Worm (Caenorhabditis elegans) whole organism, L1 larva: Measurements from ENCODE around the gene T02H6.1.

Experiments
- dsc-1 ChIP-seq: sonication (generic microtip); optimal IDR thresholded peaks from 2 replicates; lab custom pipeline; 2016; ENCODE audit warnings: mild to moderate bottlenecking, missing genetic modification characterization, missing compliant biosample characterization
- egl-27 ChIP-seq, 2 experiments: fragments of 150-350 bp in 1 of 2; sonication (generic microtip); optimal IDR thresholded peaks; 3 replicates each; lab custom pipeline; 2017 to 2018; ENCODE audit warnings: missing biosample characterization in 2 of 2, missing genetic modification characterization in 2 of 2, missing genetic modification reagents in 2 of 2
- fos-1 ChIP-seq: fragments of 150-350 bp; optimal IDR thresholded peaks from 2 replicates; lab custom pipeline; 2014; ENCODE audit warnings: missing biosample characterization, missing genetic modification characterization
- nhr-11 ChIP-seq: fragments of 150-350 bp; optimal IDR thresholded peaks from 2 replicates; lab custom pipeline; 2014; ENCODE audit warnings: missing biosample characterization, missing genetic modification characterization
- rnt-1 ChIP-seq: sonication (generic microtip); optimal IDR thresholded peaks from 2 replicates; lab custom pipeline; 2016; ENCODE audit warnings: mild to moderate bottlenecking, missing genetic modification characterization, moderate library complexity, missing compliant biosample characterization
- snu-23 ChIP-seq: sonication (generic microtip); optimal IDR thresholded peaks from 2 replicates; lab custom pipeline; 2016; ENCODE audit warnings: missing genetic modification characterization, missing compliant biosample characterization
- swsn-7 ChIP-seq: sonication (generic microtip); optimal IDR thresholded peaks from 2 replicates; lab custom pipeline; 2016; ENCODE audit warnings: missing genetic modification characterization, missing compliant biosample characterization
- unc-130 ChIP-seq: fragments of 150-350 bp; optimal IDR thresholded peaks from 2 replicates; lab custom pipeline; 2017; ENCODE audit warnings: missing biosample characterization, missing genetic modification characterization, inconsistent platforms

- TF ChIP-seq fos-1 (no peak), nhr-11 (no peak), rnt-1 (tag; lab: Kevin White, UChicago) (no peak), unc-130 (tag; lab: Kevin White, UChicago) (no peak), egl-27 (tag; optimal IDR thresholded peaks at IDR 0.05; lab: Kevin White, UChicago) (no peak), dsc-1 (tag; lab: Kevin White, UChicago) (no peak), swsn-7 (tag; lab: Kevin White, UChicago) (no peak), snu-23 (GFP tag; lab: Kevin White, UChicago) (no peak)
Observed at ce11 chrII:671025-671424, 38.2 kb upstream of the T02H6.1 start, which contains the start of gene sri-46.
